Fruit fly (Drosophila melanogaster) whole organism, embryonic: Measurements from ENCODE around the gene CG33640.

ENCODE experiments used
- Awh ChIP-seq: fragments of 200-800 bp; sonication (Bioruptor generic); IDR thresholded peaks from 2 replicates; pipeline ENCODE4, ENCODE4 v1.3.6; 2022; ENCODE audit warnings: missing biosample characterization, missing genetic modification characterization
- CG10462 ChIP-seq: fragments of 200-800 bp; sonication (Bioruptor generic); optimal IDR thresholded peaks from 2 replicates; lab custom pipeline; 2016; ENCODE audit warnings: missing biosample characterization, missing genetic modification characterization
- CG12391 ChIP-seq: fragments of 200-800 bp; sonication (Bioruptor generic); optimal IDR thresholded peaks from 3 replicates; lab custom pipeline; 2018; ENCODE audit warnings: missing biosample characterization, mild to moderate bottlenecking, missing genetic modification characterization, moderate library complexity
- CG13296 ChIP-seq: fragments of 200-800 bp; sonication (Bioruptor generic); optimal IDR thresholded peaks from 3 replicates; lab custom pipeline; 2018; ENCODE audit warnings: missing biosample characterization, mild to moderate bottlenecking, missing genetic modification characterization
- CG14441 ChIP-seq: fragments of 200-800 bp; sonication (Bioruptor generic); IDR thresholded peaks from 2 replicates; pipeline ENCODE4 v1.3.6; 2022; ENCODE audit warnings: missing biosample characterization, missing genetic modification characterization
- CG15073 ChIP-seq: fragments of 200-800 bp; sonication (Bioruptor generic); optimal IDR thresholded peaks from 2 replicates; lab custom pipeline; 2016; ENCODE audit warnings: missing biosample characterization, missing genetic modification characterization
- CG1602 ChIP-seq: fragments of 200-800 bp; sonication (Bioruptor generic); optimal IDR thresholded peaks from 3 replicates; lab custom pipeline; 2016; ENCODE audit warnings: missing biosample characterization, missing genetic modification characterization
- CG16779 ChIP-seq: fragments of 200-800 bp; sonication (Bioruptor generic); IDR thresholded peaks from 2 replicates; pipeline ENCODE4 v1.3.6; 2022; ENCODE audit warnings: missing biosample characterization, missing genetic modification characterization
- CG17385 ChIP-seq: fragments of 200-800 bp; sonication (Bioruptor generic); optimal IDR thresholded peaks from 3 replicates; lab custom pipeline; 2018; ENCODE audit warnings: missing biosample characterization, mild to moderate bottlenecking, missing genetic modification characterization
- CG2712 ChIP-seq: fragments of 200-800 bp; optimal IDR thresholded peaks from 3 replicates; lab custom pipeline; 2019; ENCODE audit warnings: missing biosample characterization, mild to moderate bottlenecking, missing genetic modification characterization, moderate library complexity
- CG34422 ChIP-seq: fragments of 200-800 bp; sonication (Bioruptor generic); IDR thresholded peaks from 3 replicates; pipeline ENCODE4 v1.3.6; 2022; ENCODE audit warnings: missing biosample characterization, missing genetic modification characterization
- CG5180 ChIP-seq: fragments of 200-800 bp; sonication (Bioruptor generic); optimal IDR thresholded peaks from 3 replicates; lab custom pipeline; 2017; ENCODE audit warnings: missing biosample characterization, missing genetic modification characterization, mild to moderate bottlenecking, moderate library complexity, missing genetic modification reagents
- CG6854 ChIP-seq: fragments of 200-800 bp; sonication (Bioruptor generic); optimal IDR thresholded peaks from 3 replicates; lab custom pipeline; 2017; ENCODE audit warnings: missing biosample characterization, mild to moderate bottlenecking, missing genetic modification characterization
- CG7839 ChIP-seq: fragments of 200-800 bp; sonication (Bioruptor generic); optimal IDR thresholded peaks from 3 replicates; lab custom pipeline; 2018; ENCODE audit warnings: missing biosample characterization, mild to moderate bottlenecking, missing genetic modification characterization, moderate library complexity
- CG8924 ChIP-seq: fragments of 200-800 bp; optimal IDR thresholded peaks from 3 replicates; lab custom pipeline; 2019; ENCODE audit warnings: missing biosample characterization, mild to moderate bottlenecking, missing genetic modification characterization, moderate library complexity
- Chrac-16 ChIP-seq: fragments of 200-800 bp; sonication (Bioruptor generic); optimal IDR thresholded peaks from 3 replicates; lab custom pipeline; 2016; ENCODE audit warnings: missing biosample characterization, missing genetic modification characterization
- CrebB ChIP-seq: fragments of 200-800 bp; sonication (Bioruptor generic); optimal IDR thresholded peaks from 3 replicates; lab custom pipeline; 2018; ENCODE audit warnings: missing biosample characterization, mild to moderate bottlenecking, missing genetic modification characterization
- Dip2 ChIP-seq: fragments of 200-800 bp; sonication (Bioruptor generic); IDR thresholded peaks from 2 replicates; pipeline ENCODE4 v1.3.6; 2022; ENCODE audit warnings: missing biosample characterization, missing genetic modification characterization
- Dp ChIP-seq: fragments of 200-800 bp; sonication (Bioruptor generic); optimal IDR thresholded peaks from 2 replicates; lab custom pipeline; 2018; ENCODE audit warnings: missing biosample characterization, mild to moderate bottlenecking, missing genetic modification characterization, moderate library complexity
- Dref ChIP-seq: fragments of 200-800 bp; sonication (Bioruptor generic); IDR thresholded peaks from 2 replicates; pipeline ENCODE4 v1.3.6; 2022; ENCODE audit warnings: missing biosample characterization, missing genetic modification characterization
- Ets65A ChIP-seq: fragments of 200-800 bp; sonication (Bioruptor generic); peaks from one replicate; lab custom pipeline; 2016; ENCODE audit warnings: missing biosample characterization, missing genetic modification characterization
- HLH3B ChIP-seq: fragments of 200-800 bp; sonication (Bioruptor generic); IDR thresholded peaks from 2 replicates; pipeline ENCODE4 v1.3.6; 2022; ENCODE audit warnings: missing biosample characterization, missing genetic modification characterization
- HLH4C ChIP-seq: fragments of 200-800 bp; sonication (Bioruptor generic); IDR thresholded peaks from 3 replicates; pipeline ENCODE4 v1.3.6; 2022; ENCODE audit warnings: missing biosample characterization, missing genetic modification characterization; ENCODE audit not compliant: partially characterized antibody
- HLHmδ ChIP-seq: fragments of 200-800 bp; sonication (Bioruptor generic); optimal IDR thresholded peaks from 2 replicates; lab custom pipeline; 2018; ENCODE audit warnings: missing biosample characterization, mild to moderate bottlenecking, missing genetic modification characterization, moderate library complexity
- HmgZ ChIP-seq: fragments of 200-800 bp; sonication (Bioruptor generic); optimal IDR thresholded peaks from 2 replicates; lab custom pipeline; 2018; ENCODE audit warnings: missing biosample characterization, mild to moderate bottlenecking, missing genetic modification characterization
- Nf-YA ChIP-seq: fragments of 200-800 bp; sonication (Bioruptor generic); IDR thresholded peaks from 2 replicates; pipeline ENCODE4 v1.3.6; 2022; ENCODE audit warnings: missing biosample characterization, missing genetic modification characterization
- Nf-YB ChIP-seq: fragments of 200-800 bp; sonication (Bioruptor generic); optimal IDR thresholded peaks from 3 replicates; lab custom pipeline; 2019; ENCODE audit warnings: missing biosample characterization, mild to moderate bottlenecking, missing genetic modification characterization, moderate library complexity
- PHDP ChIP-seq: fragments of 200-800 bp; sonication (Bioruptor generic); optimal IDR thresholded peaks from 3 replicates; lab custom pipeline; 2018; ENCODE audit warnings: missing biosample characterization, mild to moderate bottlenecking, missing genetic modification characterization, moderate library complexity
- Tbp ChIP-seq: fragments of >200 bp; optimal IDR thresholded peaks from 2 replicates; lab custom pipeline; 2018; ENCODE audit warnings: missing biosample characterization, missing genetic modification characterization
- abd-A ChIP-seq: fragments of 200-800 bp; sonication (Bioruptor generic); optimal IDR thresholded peaks from 3 replicates; lab custom pipeline; 2019; ENCODE audit warnings: missing biosample characterization, mild to moderate bottlenecking, missing genetic modification characterization, moderate library complexity
- ac ChIP-seq: fragments of 200-800 bp; sonication (Bioruptor generic); optimal IDR thresholded peaks from 3 replicates; lab custom pipeline; 2017; ENCODE audit warnings: missing biosample characterization, mild to moderate bottlenecking, missing genetic modification characterization
- bab2 ChIP-seq: fragments of 200-800 bp; sonication (Bioruptor generic); optimal IDR thresholded peaks from 2 replicates; lab custom pipeline; 2016; ENCODE audit warnings: missing biosample characterization, missing genetic modification characterization
- cad ChIP-seq: fragments of >200 bp; optimal IDR thresholded peaks from 2 replicates; lab custom pipeline; 2017; ENCODE audit warnings: missing biosample characterization, missing genetic modification characterization
- ci ChIP-seq: fragments of 200-800 bp; sonication (Bioruptor generic); IDR thresholded peaks from 3 replicates; pipeline ENCODE4 v1.3.6; 2022; ENCODE audit warnings: missing biosample characterization, missing genetic modification characterization
- da ChIP-seq: fragments of 200-800 bp; sonication (Bioruptor generic); optimal IDR thresholded peaks from 2 replicates; lab custom pipeline; 2016; ENCODE audit warnings: missing biosample characterization, missing genetic modification characterization
- grn ChIP-seq: fragments of 200-800 bp; sonication (Bioruptor generic); optimal IDR thresholded peaks from 3 replicates; lab custom pipeline; 2017; ENCODE audit warnings: missing biosample characterization, missing genetic modification characterization
- gro ChIP-seq: fragments of 200-800 bp; sonication (Bioruptor generic); optimal IDR thresholded peaks from 2 replicates; lab custom pipeline; 2016; ENCODE audit warnings: missing biosample characterization, missing genetic modification characterization
- gsb ChIP-seq: fragments of 200-800 bp; sonication (Bioruptor generic); IDR thresholded peaks from 2 replicates; pipeline ENCODE4 v1.3.6; 2022; ENCODE audit warnings: missing biosample characterization, missing genetic modification characterization
- ham ChIP-seq: fragments of 200-800 bp; sonication (Bioruptor generic); IDR thresholded peaks from 2 replicates; pipeline ENCODE4 v1.3.6; 2022; ENCODE audit warnings: missing biosample characterization, missing genetic modification characterization
- inv ChIP-seq: fragments of 200-800 bp; sonication (Bioruptor generic); IDR thresholded peaks from 2 replicates; pipeline ENCODE4 v1.3.6; 2022; ENCODE audit warnings: missing biosample characterization, missing genetic modification characterization; ENCODE audit not compliant: partially characterized antibody
- jigr1 ChIP-seq: fragments of 200-800 bp; sonication (Bioruptor generic); IDR thresholded peaks from 3 replicates; pipeline ENCODE4 v1.3.6; 2022; ENCODE audit warnings: missing biosample characterization, missing genetic modification characterization
- kni ChIP-seq: fragments of 200-800 bp; sonication (Bioruptor generic); optimal IDR thresholded peaks from 3 replicates; lab custom pipeline; 2017; ENCODE audit warnings: mild to moderate bottlenecking, missing biosample characterization, missing genetic modification reagents, missing genetic modification characterization
- knrl ChIP-seq: fragments of 200-800 bp; sonication (Bioruptor generic); IDR thresholded peaks from 3 replicates; pipeline ENCODE4 v1.3.6; 2022; ENCODE audit warnings: missing biosample characterization, missing genetic modification characterization; ENCODE audit not compliant: partially characterized antibody
- nom ChIP-seq: fragments of 200-800 bp; sonication (Bioruptor generic); optimal IDR thresholded peaks from 2 replicates; lab custom pipeline; 2017; ENCODE audit warnings: missing biosample characterization, missing genetic modification characterization, mild to moderate bottlenecking, moderate library complexity, missing genetic modification reagents
- peb ChIP-seq: fragments of 200-800 bp; sonication (Bioruptor generic); IDR thresholded peaks from 2 replicates; pipeline ENCODE4 v1.3.6; 2022; ENCODE audit warnings: missing biosample characterization, missing genetic modification characterization
- phol ChIP-seq: fragments of 200-800 bp; sonication (Bioruptor generic); optimal IDR thresholded peaks from 3 replicates; lab custom pipeline; 2018; ENCODE audit warnings: missing biosample characterization, mild to moderate bottlenecking, missing genetic modification characterization, moderate library complexity
- rib ChIP-seq: fragments of 200-800 bp; sonication (Bioruptor generic); IDR thresholded peaks from 2 replicates; pipeline ENCODE4 v1.3.6; 2022; ENCODE audit warnings: missing biosample characterization, missing genetic modification characterization
- sisA ChIP-seq: fragments of 200-800 bp; sonication (Bioruptor generic); IDR thresholded peaks from 2 replicates; pipeline ENCODE4 v1.3.6; 2022; ENCODE audit warnings: missing biosample characterization, missing genetic modification characterization
- sqz ChIP-seq: fragments of 200-800 bp; sonication (Bioruptor generic); optimal IDR thresholded peaks from 3 replicates; lab custom pipeline; 2018; ENCODE audit warnings: missing biosample characterization, mild to moderate bottlenecking, missing genetic modification characterization
- vnd ChIP-seq: fragments of 200-800 bp; sonication (Bioruptor generic); IDR thresholded peaks from 3 replicates; pipeline ENCODE4 v1.3.6; 2022; ENCODE audit warnings: missing biosample characterization, missing genetic modification characterization; ENCODE audit not compliant: partially characterized antibody

Gene CG33640

dm6 chr2L:13549973-13550458, 22.4 kb downstream of the CG33640 start, which contains the start of gene kuz (continued):
- TF ChIP-seq Ets65A (GFP tag; lab: Kevin White, UChicago) (peak; percentile 83), inv (GFP tag; lab: Robert Waterston, UW) (peak; percentile 50), Dp (no peak), cad (GFP tag; lab: Kevin White, UChicago) (no peak), CG16779 (no peak), phol (tag; lab: Kevin White, UChicago) (peak; percentile 38), ac (GFP tag; lab: Kevin White, UChicago) (no peak), Nf-YA (0 out of 2 replicates have a peak, but pooled peaks have one; percentile 35), ci (GFP tag; lab: Robert Waterston, UW) (peak; percentile 81; the same call in 2 of the 3 replicates), abd-A (peak; percentile 83), vnd (GFP tag; lab: Robert Waterston, UW) (peak; percentile 17; the same call in 1 of the 3 replicates), rib (GFP tag; lab: Robert Waterston, UW) (peak; percentile 82; the same call in 1 of the 2 replicates), CG14441 (GFP tag; lab: Robert Waterston, UW) (no peak; the same call in 1 of the 2 replicates), HLH4C (GFP tag; lab: Robert Waterston, UW) (peak; percentile 59; the same call in 1 of the 3 replicates), CG6854 (GFP tag; lab: Kevin White, UChicago) (peak; percentile 38), ham (GFP tag; lab: Robert Waterston, UW) (no peak), sisA (GFP tag; lab: Robert Waterston, UW) (no peak), CG2712 (tag; lab: Kevin White, UChicago) (peak; percentile 41), HLH3B (GFP tag; lab: Robert Waterston, UW) (peak; percentile 38; the same call in 1 of the 2 replicates), knrl (GFP tag; lab: Robert Waterston, UW) (no peak; the same call in 1 of the 3 replicates), nom (GFP tag; lab: Kevin White, UChicago) (peak; percentile 57), Nf-YB (peak; percentile 30), CG13296 (GFP tag; lab: Kevin White, UChicago) (peak; percentile 37), CG15073 (no peak), kni (GFP tag; lab: Kevin White, UChicago) (peak; percentile 50), CG7839 (tag; lab: Kevin White, UChicago) (peak; percentile 24), CG1602 (GFP tag; lab: Kevin White, UChicago) (no peak), grn (GFP tag; lab: Kevin White, UChicago) (no peak), bab2 (GFP tag; lab: Kevin White, UChicago) (no peak), CG12391 (tag; lab: Kevin White, UChicago) (peak; percentile 67), HmgZ (tag; lab: Kevin White, UChicago) (peak; percentile 64), CG10462 (no peak), sqz (GFP tag; lab: Kevin White, UChicago) (peak; percentile 99), Awh (no peak), CG5180 (GFP tag; lab: Kevin White, UChicago) (no peak), gro (GFP tag; lab: Kevin White, UChicago) (peak; percentile 13), gsb (GFP tag; lab: Robert Waterston, UW) (no peak), CG8924 (peak; percentile 56), PHDP (peak; percentile 46), Chrac-16 (GFP tag; lab: Kevin White, UChicago) (no peak), HLHmδ (peak; percentile 60), Dip2 (no peak), jigr1 (GFP tag; lab: Robert Waterston, UW) (no peak), Dref (no peak), CG17385 (peak; percentile 56), peb (GFP tag; lab: Robert Waterston, UW) (peak; percentile 16; the same call in 1 of the 2 replicates), da (GFP tag; lab: Kevin White, UChicago) (no peak), Tbp (GFP tag; lab: Kevin White, UChicago) (no peak), CrebB (peak; percentile 55), CG34422 (GFP tag; lab: Robert Waterston, UW) (no peak; the same call in 2 of the 3 replicates)
